Fruit fly (Drosophila melanogaster) whole organism, embryonic: ENCODE measurements around the gene betaTub65B.
A peak's percentile ranks its signal among the peaks of the same experiment; 100 is the strongest.

Source experiments
- CG10543 ChIP-seq: fragments of 200-800 bp; sonication (Bioruptor generic); optimal IDR thresholded peaks from 3 replicates; lab custom pipeline; 2017; ENCODE audit warnings: missing biosample characterization, mild to moderate bottlenecking, missing genetic modification characterization, moderate library complexity
- CG11695 ChIP-seq: fragments of 200-800 bp; sonication (Bioruptor generic); IDR thresholded peaks from 3 replicates; pipeline ENCODE4 v1.3.6; 2022; ENCODE audit warnings: missing biosample characterization, missing genetic modification characterization
- CG12104 ChIP-seq: fragments of 200-800 bp; sonication (Bioruptor generic); optimal IDR thresholded peaks from 3 replicates; lab custom pipeline; 2016; ENCODE audit warnings: missing biosample characterization, missing genetic modification characterization
- CG12769 ChIP-seq: fragments of 200-800 bp; sonication (Bioruptor generic); optimal IDR thresholded peaks from 2 replicates; lab custom pipeline; 2019; ENCODE audit warnings: missing biosample characterization, mild to moderate bottlenecking, missing genetic modification characterization, moderate library complexity
- CG13296 ChIP-seq: fragments of 200-800 bp; sonication (Bioruptor generic); optimal IDR thresholded peaks from 3 replicates; lab custom pipeline; 2018; ENCODE audit warnings: missing biosample characterization, mild to moderate bottlenecking, missing genetic modification characterization
- CG16815 ChIP-seq: fragments of 200-800 bp; sonication (Bioruptor generic); optimal IDR thresholded peaks from 3 replicates; lab custom pipeline; 2017; ENCODE audit warnings: missing biosample characterization, mild to moderate bottlenecking, missing genetic modification characterization
- CG18011 ChIP-seq: fragments of 200-800 bp; sonication (Bioruptor generic); optimal IDR thresholded peaks from 2 replicates; lab custom pipeline; 2017; ENCODE audit warnings: missing biosample characterization, missing genetic modification characterization, mild to moderate bottlenecking, moderate library complexity, missing genotype
- CG18262 ChIP-seq: fragments of 200-800 bp; optimal IDR thresholded peaks from 3 replicates; lab custom pipeline; 2019; ENCODE audit warnings: missing biosample characterization, mild to moderate bottlenecking, missing genetic modification characterization, moderate library complexity
- CG18599 ChIP-seq: fragments of 200-800 bp; sonication (Bioruptor generic); optimal IDR thresholded peaks from 3 replicates; lab custom pipeline; 2017; ENCODE audit warnings: missing biosample characterization, missing genetic modification characterization, mild to moderate bottlenecking, moderate library complexity, missing genetic modification reagents
- CG30431 ChIP-seq: fragments of 200-800 bp; sonication (Bioruptor generic); optimal IDR thresholded peaks from 2 replicates; lab custom pipeline; 2017; ENCODE audit warnings: missing biosample characterization, missing genetic modification characterization
- CG3281 ChIP-seq: fragments of 200-800 bp; sonication (Bioruptor generic); optimal IDR thresholded peaks from 3 replicates; lab custom pipeline; 2017; ENCODE audit warnings: missing biosample characterization, mild to moderate bottlenecking, missing genetic modification characterization
- CG4730 ChIP-seq: fragments of 200-800 bp; sonication (Bioruptor generic); IDR thresholded peaks from 2 replicates; pipeline ENCODE4 v1.3.6; 2022; ENCODE audit warnings: missing biosample characterization, missing genetic modification characterization
- CG6683 ChIP-seq: fragments of 200-800 bp; sonication (Bioruptor generic); optimal IDR thresholded peaks from 2 replicates; lab custom pipeline; 2017; ENCODE audit warnings: missing biosample characterization, mild to moderate bottlenecking, missing genetic modification characterization, missing genetic modification reagents
- CG6765 ChIP-seq: fragments of 200-800 bp; sonication (Bioruptor generic); optimal IDR thresholded peaks from 3 replicates; lab custom pipeline; 2017; ENCODE audit warnings: missing biosample characterization, mild to moderate bottlenecking, missing genetic modification characterization
- CG6791 ChIP-seq: fragments of 200-800 bp; sonication (Bioruptor generic); IDR thresholded peaks from 3 replicates; pipeline ENCODE4 v1.3.6; 2022; ENCODE audit warnings: missing biosample characterization, missing genetic modification characterization; ENCODE audit not compliant: partially characterized antibody
- CG6813 ChIP-seq: fragments of 200-800 bp; sonication (Bioruptor generic); optimal IDR thresholded peaks from 2 replicates; lab custom pipeline; 2017; ENCODE audit warnings: missing biosample characterization, missing genetic modification characterization, mild to moderate bottlenecking, moderate library complexity, missing genetic modification reagents
- CG6854 ChIP-seq: fragments of 200-800 bp; sonication (Bioruptor generic); optimal IDR thresholded peaks from 3 replicates; lab custom pipeline; 2017; ENCODE audit warnings: missing biosample characterization, mild to moderate bottlenecking, missing genetic modification characterization
- CG7556 ChIP-seq: fragments of 200-800 bp; sonication (Bioruptor generic); optimal IDR thresholded peaks from 2 replicates; lab custom pipeline; 2017; ENCODE audit warnings: missing biosample characterization, mild to moderate bottlenecking, missing genetic modification characterization
- CG8924 ChIP-seq: fragments of 200-800 bp; optimal IDR thresholded peaks from 3 replicates; lab custom pipeline; 2019; ENCODE audit warnings: missing biosample characterization, mild to moderate bottlenecking, missing genetic modification characterization, moderate library complexity
- CG9817 ChIP-seq: fragments of 200-800 bp; sonication (Bioruptor generic); optimal IDR thresholded peaks from 2 replicates; lab custom pipeline; 2018; ENCODE audit warnings: missing biosample characterization, mild to moderate bottlenecking, missing genetic modification characterization, moderate library complexity
- CHES-1-like ChIP-seq: fragments of 200-800 bp; sonication (Bioruptor generic); optimal IDR thresholded peaks from 2 replicates; lab custom pipeline; 2016; ENCODE audit warnings: missing biosample characterization, missing genetic modification characterization
- Chrac-16 ChIP-seq: fragments of 200-800 bp; sonication (Bioruptor generic); optimal IDR thresholded peaks from 3 replicates; lab custom pipeline; 2016; ENCODE audit warnings: missing biosample characterization, missing genetic modification characterization
- Ets65A ChIP-seq: fragments of 200-800 bp; sonication (Bioruptor generic); peaks from one replicate; lab custom pipeline; 2016; ENCODE audit warnings: missing biosample characterization, missing genetic modification characterization
- Fer1 ChIP-seq: fragments of 200-800 bp; sonication (Bioruptor generic); optimal IDR thresholded peaks from 2 replicates; lab custom pipeline; 2017; ENCODE audit warnings: missing biosample characterization, mild to moderate bottlenecking, missing genetic modification characterization
- Fer3 ChIP-seq: fragments of 200-800 bp; sonication (Bioruptor generic); optimal IDR thresholded peaks from 2 replicates; lab custom pipeline; 2018; ENCODE audit warnings: missing biosample characterization, mild to moderate bottlenecking, missing genetic modification characterization, moderate library complexity
- Jarid2 ChIP-seq: fragments of 200-800 bp; sonication (Bioruptor generic); optimal IDR thresholded peaks from 3 replicates; lab custom pipeline; 2017; ENCODE audit warnings: mild to moderate bottlenecking, missing biosample characterization, missing genetic modification reagents, missing genetic modification characterization
- Meics ChIP-seq: fragments of 200-800 bp; sonication (Bioruptor generic); optimal IDR thresholded peaks from 2 replicates; lab custom pipeline; 2017; ENCODE audit warnings: missing biosample characterization, mild to moderate bottlenecking, missing genetic modification characterization
- Rfx ChIP-seq: fragments of 200-800 bp; sonication (Bioruptor generic); IDR thresholded peaks from 2 replicates; pipeline ENCODE4 v1.3.6; 2022; ENCODE audit warnings: missing biosample characterization, missing genetic modification characterization
- Sox102F ChIP-seq: fragments of 200-800 bp; sonication (Bioruptor generic); optimal IDR thresholded peaks from 2 replicates; lab custom pipeline; 2018; ENCODE audit warnings: missing biosample characterization, mild to moderate bottlenecking, missing genetic modification characterization, moderate library complexity
- YL-1 ChIP-seq: fragments of 200-800 bp; sonication (Bioruptor generic); optimal IDR thresholded peaks from 3 replicates; lab custom pipeline; 2017; ENCODE audit warnings: missing biosample characterization, mild to moderate bottlenecking, missing genetic modification characterization
- aop ChIP-seq: fragments of 200-800 bp; sonication (Bioruptor generic); IDR thresholded peaks from 2 replicates; pipeline ENCODE4 v1.3.6; 2022; ENCODE audit warnings: missing biosample characterization, missing genetic modification characterization
- cg ChIP-seq: fragments of 200-800 bp; sonication (Bioruptor generic); optimal IDR thresholded peaks from 3 replicates; lab custom pipeline; 2019; ENCODE audit warnings: missing biosample characterization, mild to moderate bottlenecking, missing genetic modification characterization, moderate library complexity
- croc ChIP-seq: fragments of 200-800 bp; sonication (Bioruptor generic); conservative IDR thresholded peaks from 3 replicates; pipeline ENCODE4 v1.3.6; 2022; ENCODE audit warnings: missing biosample characterization, missing genetic modification characterization
- crp ChIP-seq, 2 experiments: fragments of 200-800 bp; sonication (Bioruptor generic); optimal IDR thresholded peaks; 2 replicates in 1 of 2; 3 replicates in 1 of 2; lab custom pipeline; 2017; ENCODE audit warnings: missing biosample characterization in 2 of 2, missing genetic modification characterization in 2 of 2, mild to moderate bottlenecking in 1 of 2, moderate library complexity in 1 of 2
- dmrt99B ChIP-seq: fragments of 200-800 bp; sonication (Bioruptor generic); optimal IDR thresholded peaks from 2 replicates; lab custom pipeline; 2018; ENCODE audit warnings: missing biosample characterization, mild to moderate bottlenecking, missing genetic modification characterization, moderate library complexity
- ewg ChIP-seq: fragments of 200-800 bp; sonication (Bioruptor generic); optimal IDR thresholded peaks from 3 replicates; lab custom pipeline; 2017; ENCODE audit warnings: mild to moderate bottlenecking, missing biosample characterization, missing genetic modification reagents, missing genetic modification characterization
- lmd ChIP-seq: fragments of 200-800 bp; sonication (Bioruptor generic); IDR thresholded peaks from 2 replicates; pipeline ENCODE4 v1.3.6; 2022; ENCODE audit warnings: missing biosample characterization, missing genetic modification characterization
- lola ChIP-seq, 3 experiments: fragments of >200 bp in 2 of 3; fragments of 200-800 bp in 1 of 3; sonication (Bioruptor generic) in 1 of 3; optimal IDR thresholded peaks; 2 replicates each; lab custom pipeline; 2017 to 2019; ENCODE audit warnings: missing biosample characterization in 3 of 3, missing genetic modification characterization in 3 of 3, mild to moderate bottlenecking in 1 of 3, moderate library complexity in 1 of 3
- nerfin-1 ChIP-seq: fragments of 200-800 bp; sonication (Bioruptor generic); optimal IDR thresholded peaks from 3 replicates; lab custom pipeline; 2019; ENCODE audit warnings: missing biosample characterization, mild to moderate bottlenecking, missing genetic modification characterization, moderate library complexity
- nom ChIP-seq: fragments of 200-800 bp; sonication (Bioruptor generic); optimal IDR thresholded peaks from 2 replicates; lab custom pipeline; 2017; ENCODE audit warnings: missing biosample characterization, missing genetic modification characterization, mild to moderate bottlenecking, moderate library complexity, missing genetic modification reagents
- pzg ChIP-seq: fragments of 200-800 bp; sonication (Bioruptor generic); optimal IDR thresholded peaks from 3 replicates; lab custom pipeline; 2018; ENCODE audit warnings: missing biosample characterization, mild to moderate bottlenecking, missing genetic modification characterization, moderate library complexity
- sd ChIP-seq: fragments of 200-800 bp; sonication (Bioruptor generic); optimal IDR thresholded peaks from 3 replicates; lab custom pipeline; 2018; ENCODE audit warnings: missing biosample characterization, mild to moderate bottlenecking, missing genetic modification characterization, moderate library complexity
- sqz ChIP-seq: fragments of 200-800 bp; sonication (Bioruptor generic); optimal IDR thresholded peaks from 3 replicates; lab custom pipeline; 2018; ENCODE audit warnings: missing biosample characterization, mild to moderate bottlenecking, missing genetic modification characterization
- tio ChIP-seq: fragments of 200-800 bp; sonication (Bioruptor generic); optimal IDR thresholded peaks from 2 replicates; lab custom pipeline; 2017; ENCODE audit warnings: missing biosample characterization, missing genetic modification characterization, inconsistent platforms
- unpg ChIP-seq: fragments of 200-800 bp; sonication (Bioruptor generic); optimal IDR thresholded peaks from 3 replicates; lab custom pipeline; 2018; ENCODE audit warnings: missing biosample characterization, mild to moderate bottlenecking, missing genetic modification characterization, moderate library complexity
- vnd ChIP-seq: fragments of 200-800 bp; sonication (Bioruptor generic); IDR thresholded peaks from 3 replicates; pipeline ENCODE4 v1.3.6; 2022; ENCODE audit warnings: missing biosample characterization, missing genetic modification characterization; ENCODE audit not compliant: partially characterized antibody
- wdn ChIP-seq: fragments of 200-800 bp; sonication (Bioruptor generic); IDR thresholded peaks from 2 replicates; pipeline ENCODE4 v1.3.6; 2022; ENCODE audit warnings: missing biosample characterization, missing genetic modification characterization
- zfh1 ChIP-seq: fragments of 200-800 bp; sonication (Bioruptor generic); IDR thresholded peaks from 3 replicates; pipeline ENCODE4 v1.3.6; 2022; ENCODE audit warnings: missing biosample characterization, missing genetic modification characterization

betaTub65B gene

dm6 chr3L:6551816-6552371, 21.4 kb downstream of the betaTub65B start:
- TF ChIP-seq CG6791 (GFP tag; lab: Robert Waterston, UW) (no peak), unpg (GFP tag; lab: Kevin White, UChicago) (peak; percentile 72), Chrac-16 (GFP tag; lab: Kevin White, UChicago) (peak; percentile 12), Fer1 (GFP tag; lab: Kevin White, UChicago) (peak; percentile 64), sqz (peak; percentile 6), CG10543 (GFP tag; lab: Kevin White, UChicago) (peak; percentile 48), Meics (GFP tag; lab: Kevin White, UChicago) (peak; percentile 67), CG30431 (GFP tag; lab: Kevin White, UChicago) (peak; percentile 9), lmd (GFP tag; lab: Robert Waterston, UW) (peak; percentile 61; the same call in 1 of the 2 replicates), aop (GFP tag; lab: Robert Waterston, UW) (peak; percentile 50; the same call in 1 of the 2 replicates), Fer3 (tag; lab: Kevin White, UChicago) (peak; percentile 55), zfh1 (GFP tag; lab: Robert Waterston, UW) (peak; percentile 72; the same call in 2 of the 3 replicates), CG18011 (GFP tag; lab: Kevin White, UChicago) (no peak), CG4730 (GFP tag; lab: Robert Waterston, UW) (no peak), CG11695 (GFP tag; lab: Robert Waterston, UW) (peak; percentile 49; the same call in 1 of the 3 replicates), CG7556 (GFP tag; lab: Kevin White, UChicago) (peak; percentile 69), Ets65A (GFP tag; lab: Kevin White, UChicago) (peak; percentile 91), CG12104 (GFP tag; lab: Kevin White, UChicago) (peak; percentile 17), ewg (peak; percentile 28), YL-1 (GFP tag; lab: Kevin White, UChicago) (peak; percentile 34), CG6765 (peak; percentile 32), CG6813 (GFP tag; lab: Kevin White, UChicago) (peak; percentile 55), vnd (GFP tag; lab: Robert Waterston, UW) (no peak), CG18599 (GFP tag; lab: Kevin White, UChicago) (peak; percentile 74), CG9817 (tag; lab: Kevin White, UChicago) (peak; percentile 57), CHES-1-like (GFP tag; lab: Kevin White, UChicago) (no peak), Sox102F (GFP tag; lab: Kevin White, UChicago) (peak; percentile 63), cg (GFP tag; lab: Kevin White, UChicago) (no peak), CG6854 (GFP tag; lab: Kevin White, UChicago) (peak; percentile 20), lola (GFP tag; optimal IDR thresholded peaks at IDR 0.05; lab: Kevin White, UChicago) (peak in 1 of 3 experiments; percentile 43), dmrt99B (peak; percentile 76), CG18262 (tag; lab: Kevin White, UChicago) (peak; percentile 80), Jarid2 (peak; percentile 6), Rfx (GFP tag; lab: Robert Waterston, UW) (peak; percentile 43; the same call in 1 of the 2 replicates), crp (GFP tag; optimal IDR thresholded peaks at IDR 0.05; lab: Kevin White, UChicago) (no peak), tio (GFP tag; lab: Kevin White, UChicago) (peak; percentile 59), CG13296 (GFP tag; lab: Kevin White, UChicago) (peak; percentile 48), CG6683 (GFP tag; lab: Kevin White, UChicago) (peak; percentile 29), pzg (GFP tag; lab: Kevin White, UChicago) (no peak), nerfin-1 (tag; lab: Kevin White, UChicago) (peak; percentile 48), sd (tag; lab: Kevin White, UChicago) (peak; percentile 7), CG8924 (peak; percentile 63), nom (GFP tag; lab: Kevin White, UChicago) (peak; percentile 4), CG12769 (tag; lab: Kevin White, UChicago) (peak; percentile 49), wdn (GFP tag; lab: Robert Waterston, UW) (peak; percentile 6; the same call in 1 of the 2 replicates), CG16815 (GFP tag; lab: Kevin White, UChicago) (peak; percentile 32), CG3281 (GFP tag; lab: Kevin White, UChicago) (peak; percentile 65), croc (GFP tag; lab: Robert Waterston, UW) (peak; percentile 28; the same call in 1 of the 3 replicates)
